Worm (Caenorhabditis elegans) whole organism, L4/young adult: ENCODE results near the gene adm-4.

Experiments used
- W03F9.2 ChIP-seq: fragments of 150-350 bp; optimal IDR thresholded peaks from 2 replicates; lab custom pipeline; 2014; ENCODE audit warnings: missing biosample characterization, missing genetic modification characterization
- dao-5 ChIP-seq: sonication (generic microtip); optimal IDR thresholded peaks from 2 replicates; lab custom pipeline; 2016; ENCODE audit warnings: missing genotype, missing genetic modification characterization, moderate library complexity, missing compliant biosample characterization
- him-1 ChIP-seq: sonication (generic microtip); optimal IDR thresholded peaks from 2 replicates; lab custom pipeline; 2016; ENCODE audit warnings: missing genotype, missing genetic modification reagents, missing genetic modification characterization, missing compliant biosample characterization

adm-4 gene

ce11 chrX:7814747-7815146 lies 16.6 kb upstream of the adm-4 start:
- TF ChIP-seq W03F9.2 (tag; lab: Kevin White, UChicago) = no peak
- no peak for TF ChIP-seq him-1 (tag; lab: Kevin White, UChicago)
- no peak for TF ChIP-seq dao-5 (tag; lab: Kevin White, UChicago)

ce11 chrX:7810991-7811390 lies 12.9 kb upstream of the adm-4 start:
- TF ChIP-seq dao-5 (tag; lab: Kevin White, UChicago) = no peak
- TF ChIP-seq him-1 (tag; lab: Kevin White, UChicago) = no peak
- no peak for TF ChIP-seq W03F9.2 (tag; lab: Kevin White, UChicago)

ce11 chrX:7809352-7810196 lies 11.5 kb upstream of the adm-4 start:
- TF ChIP-seq him-1 (tag; lab: Kevin White, UChicago) = no peak
- TF ChIP-seq W03F9.2 (tag; lab: Kevin White, UChicago) = peak; percentile 0

ce11 chrX:7808388-7808787 lies 10.3 kb upstream of the adm-4 start:
- no peak for TF ChIP-seq him-1 (tag; lab: Kevin White, UChicago)
- TF ChIP-seq W03F9.2 (tag; lab: Kevin White, UChicago) = no peak
- TF ChIP-seq dao-5 (tag; lab: Kevin White, UChicago) = no peak

ce11 chrX:7800370-7800769 lies 2.3 kb upstream of the adm-4 start:
- TF ChIP-seq him-1 (tag; lab: Kevin White, UChicago) (no peak), dao-5 (tag; lab: Kevin White, UChicago) (no peak), W03F9.2 (tag; lab: Kevin White, UChicago) (no peak)

ce11 chrX:7799680-7800079 lies 1.6 kb upstream of the adm-4 start, which contains the start of gene gpx-7:
gpx-7 (minus strand) TSS chrX:7799780.
- no peak for TF ChIP-seq W03F9.2 (tag; lab: Kevin White, UChicago)
- TF ChIP-seq him-1 (tag; lab: Kevin White, UChicago) = no peak
- TF ChIP-seq dao-5 (tag; lab: Kevin White, UChicago) = no peak

- peak; percentile 27 for TF ChIP-seq dao-5 (tag; lab: Kevin White, UChicago)
- TF ChIP-seq him-1 (tag; lab: Kevin White, UChicago) = no peak
Measured at ce11 chrX:7794306-7794743, 3.8 kb downstream of the adm-4 start.

- no peak for TF ChIP-seq W03F9.2 (tag; lab: Kevin White, UChicago)
Measured at ce11 chrX:7793377-7794041, 4.6 kb downstream of the adm-4 start, which contains the start of gene ZK154.6. ZK154.6 (minus strand) TSS chrX:7793563.

- TF ChIP-seq W03F9.2 (tag; lab: Kevin White, UChicago) (no peak), dao-5 (tag; lab: Kevin White, UChicago) (no peak), him-1 (tag; lab: Kevin White, UChicago) (peak; percentile 16)
Measured at ce11 chrX:7791802-7792201, 6.3 kb downstream of the adm-4 start.

- TF ChIP-seq W03F9.2 (tag; lab: Kevin White, UChicago) (peak; percentile 34), him-1 (tag; lab: Kevin White, UChicago) (no peak), dao-5 (tag; lab: Kevin White, UChicago) (no peak)
Measured at ce11 chrX:7787885-7788353, 10.2 kb downstream of the adm-4 start, which contains the start of gene ZK154.5. ZK154.5 (minus strand) TSS chrX:7787935.

ce11 chrX:7782389-7782788 lies 15.7 kb downstream of the adm-4 start, which contains the start of gene ZK154.4:
ZK154.4 (minus strand) TSS chrX:7782415.
- TF ChIP-seq W03F9.2 (tag; lab: Kevin White, UChicago) = no peak
- peak; percentile 17 for TF ChIP-seq him-1 (tag; lab: Kevin White, UChicago)

ce11 chrX:7781827-7782226 lies 16.3 kb downstream of the adm-4 start:
- TF ChIP-seq W03F9.2 (tag; lab: Kevin White, UChicago) (no peak), dao-5 (tag; lab: Kevin White, UChicago) (no peak), him-1 (tag; lab: Kevin White, UChicago) (no peak)

ce11 chrX:7779527-7780033 lies 18.5 kb downstream of the adm-4 start, which contains the start of gene ZK154.1:
ZK154.1 (plus strand) TSS chrX:7779577.
- no peak for TF ChIP-seq W03F9.2 (tag; lab: Kevin White, UChicago)
- no peak for TF ChIP-seq dao-5 (tag; lab: Kevin White, UChicago)
- TF ChIP-seq him-1 (tag; lab: Kevin White, UChicago) = no peak
